Worm (Caenorhabditis elegans) whole organism, late embryonic: Measurements from ENCODE around the gene T23B12.5.

Experiments used
- F13H6.1 ChIP-seq: sonication (generic microtip); optimal IDR thresholded peaks from 2 replicates; lab custom pipeline; 2016; ENCODE audit warnings: missing genetic modification characterization, missing compliant biosample characterization
- K02D7.2 ChIP-seq: sonication (generic microtip); optimal IDR thresholded peaks from 2 replicates; lab custom pipeline; 2017; ENCODE audit warnings: mild to moderate bottlenecking, missing genetic modification characterization, missing compliant biosample characterization
- T23F11.4 ChIP-seq: fragments of 200-800 bp; sonication (Bioruptor generic); optimal IDR thresholded peaks from 2 replicates; lab custom pipeline; 2018; ENCODE audit warnings: mild to moderate bottlenecking, missing genetic modification characterization, missing compliant biosample characterization
- Y22D7AL.16 ChIP-seq: sonication (generic microtip); optimal IDR thresholded peaks from 2 replicates; lab custom pipeline; 2016; ENCODE audit warnings: missing genetic modification characterization, missing compliant biosample characterization
- ceh-19 ChIP-seq: fragments of 200-800 bp; sonication (Bioruptor generic); optimal IDR thresholded peaks from 2 replicates; lab custom pipeline; 2018; ENCODE audit warnings: mild to moderate bottlenecking, missing genetic modification characterization, missing compliant biosample characterization
- ceh-2 ChIP-seq: sonication (generic microtip); optimal IDR thresholded peaks from 2 replicates; lab custom pipeline; 2016; ENCODE audit warnings: missing genotype, missing genetic modification characterization, missing compliant biosample characterization
- ceh-22 ChIP-seq: sonication (generic microtip); optimal IDR thresholded peaks from 2 replicates; lab custom pipeline; 2017; ENCODE audit warnings: missing biosample characterization, missing genetic modification characterization
- ceh-45 ChIP-seq: fragments of 200-800 bp; sonication (Bioruptor generic); IDR thresholded peaks from 2 replicates; pipeline ENCODE4 v1.3.6; 2022; ENCODE audit warnings: missing genetic modification reagents, missing genetic modification characterization, missing compliant biosample characterization
- ceh-6 ChIP-seq: fragments of 200-800 bp; sonication (Bioruptor generic); optimal IDR thresholded peaks from 2 replicates; lab custom pipeline; 2018; ENCODE audit warnings: mild to moderate bottlenecking, missing genetic modification characterization, missing compliant biosample characterization
- che-1 ChIP-seq: sonication (generic microtip); optimal IDR thresholded peaks from 2 replicates; lab custom pipeline; 2016; ENCODE audit warnings: mild to moderate bottlenecking, missing genetic modification characterization, missing compliant biosample characterization
- dmd-4 ChIP-seq: sonication (generic microtip); optimal IDR thresholded peaks from 2 replicates; lab custom pipeline; 2016; ENCODE audit warnings: borderline replicate concordance, missing genetic modification characterization, missing compliant biosample characterization
- elt-2 ChIP-seq: sonication (generic microtip); optimal IDR thresholded peaks from 2 replicates; lab custom pipeline; 2016; ENCODE audit warnings: missing genetic modification reagents, missing genetic modification characterization, missing compliant biosample characterization
- elt-4 ChIP-seq: sonication (generic microtip); optimal IDR thresholded peaks from 2 replicates; lab custom pipeline; 2016; ENCODE audit warnings: missing genetic modification characterization, missing compliant biosample characterization
- hlh-13 ChIP-seq: fragments of 200-800 bp; sonication (Bioruptor generic); optimal IDR thresholded peaks from 2 replicates; lab custom pipeline; 2018; ENCODE audit warnings: mild to moderate bottlenecking, missing genetic modification characterization, missing compliant biosample characterization
- hlh-15 ChIP-seq: sonication (generic microtip); optimal IDR thresholded peaks from 2 replicates; lab custom pipeline; 2016; ENCODE audit warnings: missing genetic modification characterization, missing compliant biosample characterization
- hlh-30 ChIP-seq: sonication (generic microtip); optimal IDR thresholded peaks from 2 replicates; lab custom pipeline; 2017; ENCODE audit warnings: antibody characterized with exemption, missing genetic modification characterization, missing compliant biosample characterization; ENCODE audit not compliant: insufficient read depth
- nhr-232 ChIP-seq: sonication (generic microtip); optimal IDR thresholded peaks from 2 replicates; lab custom pipeline; 2016; ENCODE audit warnings: missing genetic modification characterization, missing compliant biosample characterization
- odd-2 ChIP-seq: sonication (generic microtip); optimal IDR thresholded peaks from 2 replicates; lab custom pipeline; 2017; ENCODE audit warnings: antibody characterized with exemption, mild to moderate bottlenecking, missing genetic modification characterization, missing compliant biosample characterization
- pat-9 ChIP-seq: fragments of 200-800 bp; sonication (Bioruptor generic); optimal IDR thresholded peaks from 2 replicates; lab custom pipeline; 2018; ENCODE audit warnings: mild to moderate bottlenecking, missing genetic modification characterization, moderate library complexity, missing compliant biosample characterization
- pax-1 ChIP-seq: fragments of 150-350 bp; optimal IDR thresholded peaks from 2 replicates; lab custom pipeline; 2014; ENCODE audit warnings: missing biosample characterization, missing genetic modification characterization
- pha-4 ChIP-seq: fragments of 150-350 bp; optimal IDR thresholded peaks from 2 replicates; lab custom pipeline; 2018; ENCODE audit warnings: missing biosample characterization, missing genetic modification reagents, missing genetic modification characterization
- pqm-1 ChIP-seq: sonication (generic microtip); optimal IDR thresholded peaks from 2 replicates; lab custom pipeline; 2016; ENCODE audit warnings: missing genetic modification characterization, missing compliant biosample characterization
- ref-2 ChIP-seq: sonication (generic microtip); optimal IDR thresholded peaks from 2 replicates; lab custom pipeline; 2016; ENCODE audit warnings: missing genetic modification characterization, missing compliant biosample characterization
- sdc-2 ChIP-seq: sonication (generic microtip); optimal IDR thresholded peaks from 2 replicates; lab custom pipeline; 2016; ENCODE audit warnings: missing genotype, missing genetic modification characterization, missing compliant biosample characterization
- sox-4 ChIP-seq: sonication (generic microtip); optimal IDR thresholded peaks from 2 replicates; lab custom pipeline; 2017; ENCODE audit warnings: mild to moderate bottlenecking, missing genetic modification characterization, inconsistent platforms, missing compliant biosample characterization
- tbx-7 ChIP-seq: sonication (generic microtip); optimal IDR thresholded peaks from 2 replicates; lab custom pipeline; 2016; ENCODE audit warnings: missing genotype, missing genetic modification characterization, missing compliant biosample characterization
- unc-42 ChIP-seq: sonication (generic microtip); optimal IDR thresholded peaks from 2 replicates; lab custom pipeline; 2016; ENCODE audit warnings: missing genotype, missing genetic modification characterization, missing compliant biosample characterization
- zip-5 ChIP-seq: sonication (generic microtip); optimal IDR thresholded peaks from 2 replicates; lab custom pipeline; 2016; ENCODE audit warnings: missing genetic modification characterization, missing compliant biosample characterization
- ztf-16 ChIP-seq: sonication (generic microtip); optimal IDR thresholded peaks from 2 replicates; lab custom pipeline; 2017; ENCODE audit warnings: missing genetic modification characterization, missing compliant biosample characterization

T23B12.5 gene

ce11 chrV:8403916-8404315 is 43.9 kb downstream of the T23B12.5 start:
- peak; percentile 7 for TF ChIP-seq elt-2 (tag; lab: Kevin White, UChicago)
- TF ChIP-seq tbx-7 (tag; lab: Kevin White, UChicago), result no peak

ce11 chrV:8403152-8403551 is 44.7 kb downstream of the T23B12.5 start:
- TF ChIP-seq T23F11.4 (GFP tag; lab: Kevin White, UChicago), result no peak
- no peak for TF ChIP-seq ceh-45 (GFP tag; lab: Robert Waterston, UW)
- no peak for TF ChIP-seq pqm-1 (tag; lab: Kevin White, UChicago)
- no peak for TF ChIP-seq hlh-15 (tag; lab: Kevin White, UChicago)
- no peak for TF ChIP-seq unc-42
- no peak for TF ChIP-seq nhr-232 (tag; lab: Kevin White, UChicago)
- no peak for TF ChIP-seq F13H6.1 (tag; lab: Kevin White, UChicago)
- TF ChIP-seq ceh-2 (tag; lab: Kevin White, UChicago), result no peak
- TF ChIP-seq che-1 (tag; lab: Kevin White, UChicago), result no peak
- no peak for TF ChIP-seq elt-4 (tag; lab: Kevin White, UChicago)
- TF ChIP-seq hlh-30 (tag; lab: Kevin White, UChicago), result no peak
- no peak for TF ChIP-seq ceh-19 (GFP tag; lab: Kevin White, UChicago)
- no peak for TF ChIP-seq ceh-6 (GFP tag; lab: Kevin White, UChicago)
- no peak for TF ChIP-seq zip-5 (tag; lab: Kevin White, UChicago)
- TF ChIP-seq ceh-22 (tag; lab: Kevin White, UChicago), result no peak

- TF ChIP-seq sdc-2, result no peak
- no peak for TF ChIP-seq zip-5 (tag; lab: Kevin White, UChicago)
- no peak for TF ChIP-seq ztf-16 (tag; lab: Kevin White, UChicago)
- no peak for TF ChIP-seq pat-9
- TF ChIP-seq pha-4 (tag; lab: Kevin White, UChicago), result no peak
- no peak for TF ChIP-seq hlh-13 (GFP tag; lab: Kevin White, UChicago)
- no peak for TF ChIP-seq ceh-6 (GFP tag; lab: Kevin White, UChicago)
- no peak for TF ChIP-seq dmd-4 (tag; lab: Kevin White, UChicago)
- TF ChIP-seq Y22D7AL.16, result no peak
- TF ChIP-seq unc-42, result no peak
- no peak for TF ChIP-seq elt-4 (tag; lab: Kevin White, UChicago)
- TF ChIP-seq pax-1, result no peak
- no peak for TF ChIP-seq sox-4 (tag; lab: Kevin White, UChicago)
- TF ChIP-seq ceh-2 (tag; lab: Kevin White, UChicago), result no peak
- TF ChIP-seq T23F11.4 (GFP tag; lab: Kevin White, UChicago), result no peak
These were observed 45.4 kb downstream of the T23B12.5 start, which contains the start of gene F52E1.9 for ce11 chrV:8402392-8402791. F52E1.9 (minus strand) TSS chrV:8402669.

- no peak for TF ChIP-seq dmd-4 (tag; lab: Kevin White, UChicago)
- no peak for TF ChIP-seq ref-2 (tag; lab: Kevin White, UChicago)
- TF ChIP-seq odd-2, result no peak
- no peak for TF ChIP-seq ceh-45 (GFP tag; lab: Robert Waterston, UW)
- no peak for TF ChIP-seq K02D7.2 (tag; lab: Kevin White, UChicago)
These were observed 46.6 kb downstream of the T23B12.5 start for ce11 chrV:8401267-8401666.

ce11 chrV:8400808-8401207 is 47.0 kb downstream of the T23B12.5 start:
- TF ChIP-seq unc-42 (no peak), elt-4 (tag; lab: Kevin White, UChicago) (no peak)
